Fruit fly (Drosophila melanogaster) whole organism, adult: ENCODE data around the gene CG33630.

ENCODE experiments used
- CG14711 ChIP-seq: fragments of 200-800 bp; sonication (Bioruptor generic); optimal IDR thresholded peaks from 2 replicates; lab custom pipeline; 2018; ENCODE audit warnings: missing biosample characterization, mild to moderate bottlenecking, missing genetic modification characterization, moderate library complexity
- CG1620 ChIP-seq: fragments of 200-800 bp; sonication (Bioruptor generic); optimal IDR thresholded peaks from 2 replicates; lab custom pipeline; 2016; ENCODE audit warnings: missing biosample characterization, missing genetic modification characterization
- CG33017 ChIP-seq: fragments of 200-800 bp; sonication (Bioruptor generic); optimal IDR thresholded peaks from 2 replicates; lab custom pipeline; 2018; ENCODE audit warnings: missing biosample characterization, mild to moderate bottlenecking, missing genetic modification characterization, moderate library complexity
- Crg-1 ChIP-seq: fragments of 200-800 bp; sonication (Bioruptor generic); optimal IDR thresholded peaks from 2 replicates; lab custom pipeline; 2016; ENCODE audit warnings: missing biosample characterization, missing genetic modification characterization
- Mnt ChIP-seq: fragments of 200-800 bp; sonication (Bioruptor generic); optimal IDR thresholded peaks from 2 replicates; lab custom pipeline; 2016; ENCODE audit warnings: missing biosample characterization, mild to moderate bottlenecking, missing genetic modification characterization
- bab1 ChIP-seq: fragments of 200-800 bp; sonication (Bioruptor generic); optimal IDR thresholded peaks from 3 replicates; lab custom pipeline; 2019; ENCODE audit warnings: missing biosample characterization, mild to moderate bottlenecking, missing genetic modification characterization, moderate library complexity
- cic ChIP-seq: fragments of 200-800 bp; sonication (Bioruptor generic); optimal IDR thresholded peaks from 2 replicates; lab custom pipeline; 2017; ENCODE audit warnings: missing biosample characterization, mild to moderate bottlenecking, missing genetic modification characterization, moderate library complexity
- kay ChIP-seq: fragments of 200-800 bp; sonication (Bioruptor generic); peaks from one replicate; lab custom pipeline; 2016; ENCODE audit warnings: missing biosample characterization, missing genetic modification characterization, borderline replicate concordance
- ovo ChIP-seq: fragments of 200-800 bp; sonication (Bioruptor generic); optimal IDR thresholded peaks from 2 replicates; lab custom pipeline; 2016; ENCODE audit warnings: missing biosample characterization, missing genetic modification characterization
- pad ChIP-seq: fragments of 200-800 bp; sonication (Bioruptor generic); optimal IDR thresholded peaks from 3 replicates; lab custom pipeline; 2017; ENCODE audit warnings: missing biosample characterization, missing genetic modification characterization, mild to moderate bottlenecking, moderate library complexity, missing genetic modification reagents

DNA sequence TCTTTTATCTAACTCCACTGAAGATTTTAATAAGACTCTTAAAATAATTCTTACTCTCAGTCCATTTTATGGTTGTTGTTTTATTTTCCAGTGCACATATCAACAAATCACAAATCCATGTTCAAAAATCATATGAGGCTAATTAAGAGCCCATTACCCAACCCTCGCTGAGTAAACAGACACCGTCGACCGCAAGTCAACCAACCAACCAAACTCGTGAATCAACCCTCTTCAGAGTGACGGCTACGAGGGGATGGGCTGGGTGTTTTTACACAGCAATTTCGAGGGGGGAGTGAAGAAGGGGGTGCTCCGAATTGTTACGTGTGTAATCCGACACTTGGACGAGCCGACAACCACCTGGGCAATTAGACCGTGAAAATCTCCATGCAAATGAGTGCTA, 6.4 kb downstream of the CG33630 start:
- TF ChIP-seq CG33017 (tag; lab: Kevin White, UChicago) (no peak), pad (GFP tag; lab: Kevin White, UChicago) (no peak), Crg-1 (GFP tag; lab: Kevin White, UChicago) (no peak), Mnt (GFP tag; lab: Kevin White, UChicago) (no peak), kay (GFP tag; lab: Kevin White, UChicago) (no peak), CG14711 (tag; lab: Kevin White, UChicago) (no peak), bab1 (GFP tag; lab: Kevin White, UChicago) (no peak), CG1620 (GFP tag; lab: Kevin White, UChicago) (no peak), cic (GFP tag; lab: Kevin White, UChicago) (no peak), ovo (GFP tag; lab: Kevin White, UChicago) (no peak)
